Fruit fly (Drosophila melanogaster): ENCODE data around the gene CG5004.

Gene CG5004

DNA sequence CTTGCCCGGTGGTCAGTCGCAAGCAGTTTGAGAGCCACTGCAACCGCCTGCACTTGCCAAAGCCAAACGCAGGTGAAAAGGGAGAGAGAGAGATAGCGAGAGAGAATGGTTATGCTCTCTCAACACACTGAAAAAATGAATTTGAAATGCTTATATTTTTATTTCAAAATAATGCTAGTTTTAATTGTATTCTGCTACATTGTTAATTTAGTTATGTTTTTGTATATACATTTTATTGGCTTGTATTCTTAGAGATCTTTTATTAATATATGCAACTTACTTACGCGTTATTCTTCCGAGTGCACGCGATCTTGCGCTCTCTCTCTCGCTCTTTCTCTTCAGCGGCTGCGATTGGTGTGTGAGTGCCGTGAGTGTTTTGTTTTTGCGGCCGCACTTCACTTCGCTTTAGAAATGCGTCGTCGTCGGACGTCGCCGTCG lies 71.1 kb downstream of the CG5004 start (continued):
- TF ChIP-seq CG18599 (GFP tag; optimal IDR thresholded peaks at IDR 0.05), result peak; percentile 98
- peak; percentile 83 for TF ChIP-seq esg (GFP tag; conservative IDR thresholded peaks at IDR 0.05)
- no peak for TF ChIP-seq CHES-1-like (GFP tag; optimal IDR thresholded peaks at IDR 0.05)
- TF ChIP-seq Rfx (GFP tag; IDR thresholded peaks at IDR 0.05), result peak; percentile 98
- peak; percentile 98 for TF ChIP-seq lab (GFP tag; optimal IDR thresholded peaks at IDR 0.05)
- TF ChIP-seq Hey (tag; optimal IDR thresholded peaks at IDR 0.05), result no peak
- peak; percentile 99 for TF ChIP-seq Awh (GFP tag; IDR thresholded peaks at IDR 0.05)
- no peak for TF ChIP-seq CG43689 (GFP tag; IDR thresholded peaks at IDR 0.05)
- peak; percentile 87 for TF ChIP-seq sima (GFP tag; optimal IDR thresholded peaks at IDR 0.05)
- peak; percentile 61 for TF ChIP-seq cad (GFP tag; optimal IDR thresholded peaks at IDR 0.05)
- TF ChIP-seq ATbp (GFP tag; optimal IDR thresholded peaks at IDR 0.05), result no peak
- no peak for TF ChIP-seq dm (GFP tag; optimal IDR thresholded peaks at IDR 0.05)
- TF ChIP-seq CG13123 (GFP tag; optimal IDR thresholded peaks at IDR 0.05), result no peak
- TF ChIP-seq Blimp-1 (GFP tag; optimal IDR thresholded peaks at IDR 0.05), result peak; percentile 97
- peak; percentile 93 for TF ChIP-seq scrt (GFP tag; optimal IDR thresholded peaks at IDR 0.05)
- peak; percentile 90 for TF ChIP-seq CG15514 (GFP tag; optimal IDR thresholded peaks at IDR 0.05)
- TF ChIP-seq Jarid2 (GFP tag; optimal IDR thresholded peaks at IDR 0.05), result peak; percentile 84
- peak; percentile 26 for TF ChIP-seq CG10462 (GFP tag; optimal IDR thresholded peaks at IDR 0.05)
- no peak for TF ChIP-seq CoRest (tag; optimal IDR thresholded peaks at IDR 0.05)
- peak; percentile 99 for TF ChIP-seq sens (GFP tag)
- no peak for TF ChIP-seq YL-1 (GFP tag; optimal IDR thresholded peaks at IDR 0.05)
- TF ChIP-seq CG13296 (GFP tag; optimal IDR thresholded peaks at IDR 0.05), result peak; percentile 97
- TF ChIP-seq lilli (GFP tag; optimal IDR thresholded peaks at IDR 0.05), result peak; percentile 96
- no peak for TF ChIP-seq bbx (GFP tag; IDR thresholded peaks at IDR 0.05; ENCODE audit: partially characterized antibody)
- TF ChIP-seq CG31388 (GFP tag; optimal IDR thresholded peaks at IDR 0.05), result peak; percentile 93
- peak; percentile 86 for TF ChIP-seq schlank (tag; optimal IDR thresholded peaks at IDR 0.05)
- no peak for TF ChIP-seq Bgb (GFP tag; IDR thresholded peaks at IDR 0.05; ENCODE audit: partially characterized antibody)
- peak; percentile 96 for TF ChIP-seq CG5245 (GFP tag; optimal IDR thresholded peaks at IDR 0.05)
- TF ChIP-seq BtbVII (GFP tag; optimal IDR thresholded peaks at IDR 0.05), result peak; percentile 95
- TF ChIP-seq CG2712 (tag; optimal IDR thresholded peaks at IDR 0.05), result peak; percentile 99
- TF ChIP-seq eyg (GFP tag; optimal IDR thresholded peaks at IDR 0.05), result peak; percentile 95
- peak; percentile 82 for TF ChIP-seq CkIIα-i1 (GFP tag; IDR thresholded peaks at IDR 0.05)
- peak; percentile 95 for TF ChIP-seq CG6175 (GFP tag; IDR thresholded peaks at IDR 0.05)
- TF ChIP-seq ken (GFP tag; IDR thresholded peaks at IDR 0.05), result peak; percentile 74; the same call in 2 of the 3 replicates
- no peak for TF ChIP-seq Dip3 (GFP tag; optimal IDR thresholded peaks at IDR 0.05)
- TF ChIP-seq Hmr (GFP tag; optimal IDR thresholded peaks at IDR 0.05), result no peak
- TF ChIP-seq Dek (tag; optimal IDR thresholded peaks at IDR 0.05), result no peak
- TF ChIP-seq CG8089 (GFP tag; optimal IDR thresholded peaks at IDR 0.05), result peak; percentile 90
- TF ChIP-seq nerfin-2 (GFP tag; IDR thresholded peaks at IDR 0.05; ENCODE audit: partially characterized antibody), result no peak
- TF ChIP-seq sr (GFP tag; IDR thresholded peaks at IDR 0.05), result peak; percentile 91
- TF ChIP-seq pita (GFP tag; optimal IDR thresholded peaks at IDR 0.05), result no peak
- TF ChIP-seq Opbp (GFP tag; IDR thresholded peaks at IDR 0.05; ENCODE audit: partially characterized antibody), result no peak
- peak; percentile 99 for TF ChIP-seq CG6272 (GFP tag; IDR thresholded peaks at IDR 0.05)
- TF ChIP-seq CG13775 (GFP tag; optimal IDR thresholded peaks at IDR 0.05), result peak; percentile 91
- peak; percentile 91 for TF ChIP-seq CG6765 (GFP tag; optimal IDR thresholded peaks at IDR 0.05)
- TF ChIP-seq CG1024 (GFP tag; IDR thresholded peaks at IDR 0.05), result peak; percentile 96
- TF ChIP-seq gfzf (GFP tag; optimal IDR thresholded peaks at IDR 0.05), result peak; percentile 2
- TF ChIP-seq crc (GFP tag; optimal IDR thresholded peaks at IDR 0.05), result peak; percentile 84
- TF ChIP-seq ap (GFP tag; IDR thresholded peaks at IDR 0.05), result peak; percentile 60
- TF ChIP-seq Dref (GFP tag; IDR thresholded peaks at IDR 0.05), result no peak
- TF ChIP-seq Xrp1 (GFP tag; IDR thresholded peaks at IDR 0.05), result peak; percentile 100

All from whole organism, embryonic.